Worm (Caenorhabditis elegans) whole organism, late embryonic: Measurements from ENCODE around the gene grl-28.

Source experiments
- ceh-22 ChIP-seq: sonication (generic microtip); optimal IDR thresholded peaks from 2 replicates; lab custom pipeline; 2017; ENCODE audit warnings: missing biosample characterization, missing genetic modification characterization
- hlh-30 ChIP-seq: sonication (generic microtip); optimal IDR thresholded peaks from 2 replicates; lab custom pipeline; 2017; ENCODE audit warnings: antibody characterized with exemption, missing genetic modification characterization, missing compliant biosample characterization; ENCODE audit not compliant: insufficient read depth
- mec-3 ChIP-seq: sonication (generic microtip); optimal IDR thresholded peaks from 2 replicates; lab custom pipeline; 2016; ENCODE audit warnings: borderline replicate concordance, missing genetic modification characterization, missing compliant biosample characterization
- pax-1 ChIP-seq: fragments of 150-350 bp; optimal IDR thresholded peaks from 2 replicates; lab custom pipeline; 2014; ENCODE audit warnings: missing biosample characterization, missing genetic modification characterization
- pha-4 ChIP-seq: fragments of 150-350 bp; optimal IDR thresholded peaks from 2 replicates; lab custom pipeline; 2018; ENCODE audit warnings: missing biosample characterization, missing genetic modification reagents, missing genetic modification characterization

DNA sequence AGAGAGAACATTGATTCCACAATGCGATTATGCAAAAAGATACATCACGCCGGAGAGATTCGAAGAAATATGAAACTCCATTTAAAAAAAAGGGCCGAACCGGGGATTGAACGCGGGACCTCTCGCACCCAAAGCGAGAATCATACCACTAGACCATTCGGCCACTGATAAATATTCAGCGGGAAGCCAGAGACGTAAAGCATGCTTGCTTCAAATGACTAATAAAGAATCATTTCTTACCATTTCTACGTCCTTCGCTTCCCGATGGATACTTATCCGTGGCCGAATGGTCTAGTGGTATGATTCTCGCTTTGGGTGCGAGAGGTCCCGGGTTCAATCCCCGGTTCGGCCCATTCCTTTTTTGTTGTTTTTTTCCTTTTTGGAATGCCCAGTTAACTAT lies 36.6 kb upstream of the grl-28 start:
- TF ChIP-seq ceh-22 (no peak), pax-1 (tag; lab: Kevin White, UChicago) (no peak), mec-3 (tag; lab: Kevin White, UChicago) (no peak), pha-4 (no peak), hlh-30 (tag; lab: Kevin White, UChicago) (no peak)
